Fruit fly (Drosophila melanogaster) Kc167 (cell line): Measurements from ENCODE around the gene Svil.

Experiments used
- Sin3A ChIP-seq: fragments of >200 bp; optimal IDR thresholded peaks from 2 replicates; lab custom pipeline; 2018; ENCODE audit warnings: missing external identifiers
- h ChIP-seq: fragments of >200 bp; optimal IDR thresholded peaks from 3 replicates; lab custom pipeline; 2018; ENCODE audit warnings: missing external identifiers
- psq ChIP-seq: fragments of >200 bp; optimal IDR thresholded peaks from 2 replicates; lab custom pipeline; 2017; ENCODE audit warnings: missing external identifiers
- ttk ChIP-seq: sonication (Bioruptor generic); optimal IDR thresholded peaks from 2 replicates; lab custom pipeline; 2017; ENCODE audit warnings: missing external identifiers

DNA sequence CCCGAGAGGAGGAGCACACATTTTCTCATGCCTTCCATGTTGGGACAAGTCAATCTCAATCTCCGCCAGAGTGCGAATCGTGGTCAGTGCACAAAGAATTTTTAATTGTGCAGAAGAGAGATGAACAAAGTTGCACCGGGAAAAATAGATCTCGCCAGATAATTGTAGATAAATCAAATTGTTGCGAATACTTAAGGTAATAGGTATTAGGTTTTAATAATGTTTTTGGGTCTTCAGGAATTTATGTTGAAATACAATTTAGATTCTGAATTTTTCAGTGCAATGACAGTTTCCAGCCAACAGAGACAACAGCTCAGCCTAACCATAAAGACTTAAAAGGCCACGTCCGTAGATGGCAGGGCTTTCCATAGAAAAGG, 167.6 kb downstream of the Svil start:
- no peak for TF ChIP-seq Sin3A (lab: Kevin White, UChicago)
- no peak for TF ChIP-seq psq
- no peak for TF ChIP-seq ttk
- no peak for TF ChIP-seq h
